Worm (Caenorhabditis elegans): Measurements from ENCODE around the gene prp-8.

prp-8 gene

ce11 chrIII:8129195-8129594, 35.0 kb upstream of the prp-8 start (continued):
- TF ChIP-seq madf-3 (GFP tag; IDR thresholded peaks at IDR 0.05): peak; percentile 74; the same call in 1 of the 2 replicates
- no peak for TF ChIP-seq F22D6.2 (tag; optimal IDR thresholded peaks at IDR 0.05)
- TF ChIP-seq ztf-18 (tag; optimal IDR thresholded peaks at IDR 0.05): peak; percentile 8
- peak; percentile 73 for TF ChIP-seq madf-6 (GFP tag; IDR thresholded peaks at IDR 0.05)
- no peak for TF ChIP-seq B0035.1 (tag; optimal IDR thresholded peaks at IDR 0.05)
- peak; percentile 67 for TF ChIP-seq F49E8.2 (tag; optimal IDR thresholded peaks at IDR 0.05; ENCODE audit: insufficient read depth)
- TF ChIP-seq hlh-26 (GFP tag; conservative IDR thresholded peaks at IDR 0.05): no peak
- peak; percentile 68; the same call in 1 of the 2 replicates for TF ChIP-seq rcor-1 (GFP tag; IDR thresholded peaks at IDR 0.05)
- no peak for TF ChIP-seq attf-5 (GFP tag; optimal IDR thresholded peaks at IDR 0.05)
- peak in 1 of 2 experiments; percentile 5 for TF ChIP-seq rec-8 (tag; optimal IDR thresholded peaks at IDR 0.05)

ce11 chrIII:8130177-8130902, 33.8 kb upstream of the prp-8 start, which contains the start of the genes rpl-21 and C14B9.10:
Gene rpl-21, minus strand, starts transcription at chrIII:8130227.
Gene C14B9.10, plus strand, starts transcription at chrIII:8130852.
- TF ChIP-seq snpc-1.3 (tag; optimal IDR thresholded peaks at IDR 0.05; ENCODE audit: insufficient read depth) (peak; percentile 93), B0019.2 (GFP tag; conservative IDR thresholded peaks at IDR 0.05) (0 out of 2 replicates have a peak, but pooled peaks have one; percentile 4), attf-3 (GFP tag; conservative IDR thresholded peaks at IDR 0.05) (peak; percentile 70), F52B5.7 (tag; optimal IDR thresholded peaks at IDR 0.05) (no peak), rec-8 (tag; optimal IDR thresholded peaks at IDR 0.05) (peak in 1 of 2 experiments; percentile 46), cebp-1 (GFP tag; IDR thresholded peaks at IDR 0.05) (no peak), cebp-1 (tag; optimal IDR thresholded peaks at IDR 0.05) (peak; percentile 64), rcor-1 (GFP tag; IDR thresholded peaks at IDR 0.05) (peak; percentile 76), ZK185.1 (tag; optimal IDR thresholded peaks at IDR 0.05; ENCODE audit: poor library complexity, severe bottlenecking) (peak; percentile 66), snpc-4 (GFP tag; optimal IDR thresholded peaks at IDR 0.05) (peak; percentile 48), snpc-4 (tag; optimal IDR thresholded peaks at IDR 0.05) (peak; percentile 36 to 77 (median 60)), F22D6.2 (tag; optimal IDR thresholded peaks at IDR 0.05) (no peak), sdz-38 (tag; optimal IDR thresholded peaks at IDR 0.05) (no peak), let-526 (GFP tag; IDR thresholded peaks at IDR 0.05) (no peak), efl-1 (GFP tag; optimal IDR thresholded peaks at IDR 0.05) (peak; percentile 55), hlh-26 (GFP tag; conservative IDR thresholded peaks at IDR 0.05) (no peak), tbp1 (GFP tag; optimal IDR thresholded peaks at IDR 0.05) (peak; percentile 71), nhr-27 (tag; optimal IDR thresholded peaks at IDR 0.05) (no peak), unc-130 (GFP tag; optimal IDR thresholded peaks at IDR 0.05) (peak; percentile 34), B0336.3 (GFP tag; IDR thresholded peaks at IDR 0.05) (peak; percentile 63), lin-40 (tag; optimal IDR thresholded peaks at IDR 0.05) (peak; percentile 46), sea-2 (GFP tag; IDR thresholded peaks at IDR 0.05) (no peak), athp-1 (tag; optimal IDR thresholded peaks at IDR 0.05) (peak; percentile 35), attf-5 (GFP tag; optimal IDR thresholded peaks at IDR 0.05) (peak; percentile 76), Y79H2A.3 (GFP tag; conservative IDR thresholded peaks at IDR 0.05) (no peak), ztf-18 (tag; optimal IDR thresholded peaks at IDR 0.05) (peak; percentile 55), ztf-28 (GFP tag; IDR thresholded peaks at IDR 0.05) (0 out of 2 replicates have a peak, but pooled peaks have one; percentile 22), hsf-1 (GFP tag; IDR thresholded peaks at IDR 0.05) (peak; percentile 19; the same call in 1 of the 2 replicates), lsl-1 (GFP tag; optimal IDR thresholded peaks at IDR 0.05) (peak; percentile 96), D2030.7 (GFP tag; IDR thresholded peaks at IDR 0.05) (peak; percentile 78), lin-35 (GFP tag; optimal IDR thresholded peaks at IDR 0.05) (peak in 1 of 3 experiments; percentile 67), pbrm-1 (GFP tag; IDR thresholded peaks at IDR 0.05) (peak; percentile 89), nhr-179 (tag; optimal IDR thresholded peaks at IDR 0.05) (no peak), mcd-1 (GFP tag; IDR thresholded peaks at IDR 0.05) (peak; percentile 80), mes-4 (tag; optimal IDR thresholded peaks at IDR 0.05) (peak; percentile 2), snpc-3.4 (tag; optimal IDR thresholded peaks at IDR 0.05) (peak; percentile 89), bed-1 (GFP tag; IDR thresholded peaks at IDR 0.05) (no peak), snpc-1.1 (tag; optimal IDR thresholded peaks at IDR 0.05; ENCODE audit: insufficient read depth) (peak; percentile 60), egl-18 (GFP tag; IDR thresholded peaks at IDR 0.05) (no peak)

All from whole organism, young adult.